Fruit fly (Drosophila melanogaster): Measurements from ENCODE around the gene Wdr81.

The Wdr81 gene

DNA sequence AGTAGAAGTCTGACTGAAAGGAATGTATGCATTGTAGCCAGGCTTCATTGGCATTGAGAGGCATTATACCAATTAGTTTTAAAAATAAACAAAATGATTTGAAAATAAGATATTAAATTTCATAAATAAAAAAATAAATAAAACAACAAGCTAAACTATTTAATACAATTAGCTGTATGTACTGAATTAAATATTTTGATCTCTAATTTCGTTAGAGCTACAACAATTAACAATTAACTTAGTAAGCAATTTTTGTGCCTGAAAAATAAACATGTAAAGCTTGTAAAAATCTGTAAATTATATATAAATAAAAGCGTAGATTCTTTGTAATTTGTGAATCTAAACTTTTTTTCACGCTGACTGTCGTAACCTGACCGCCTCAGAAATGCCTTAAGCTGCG lies 12.9 kb downstream of the Wdr81 start, which contains the start of gene Rh5:
Gene Rh5, plus strand, starts transcription at position 301 of the 400 bp plus-strand sequence.
- TF ChIP-seq lz (GFP tag; optimal IDR thresholded peaks at IDR 0.05) (no peak), CG8319 (GFP tag; optimal IDR thresholded peaks at IDR 0.05) (no peak), CG7368 (GFP tag; optimal IDR thresholded peaks at IDR 0.05) (no peak), dsx (GFP tag; optimal IDR thresholded peaks at IDR 0.05; ENCODE audit: poor library complexity, severe bottlenecking) (no peak), cyc (GFP tag; optimal IDR thresholded peaks at IDR 0.05) (no peak), eg (GFP tag; IDR thresholded peaks at IDR 0.05) (no peak), CG4318 (GFP tag; optimal IDR thresholded peaks at IDR 0.05) (no peak), Blimp-1 (GFP tag; optimal IDR thresholded peaks at IDR 0.05) (no peak), CG9139 (GFP tag; optimal IDR thresholded peaks at IDR 0.05) (no peak), CG10669 (GFP tag; optimal IDR thresholded peaks at IDR 0.05) (no peak), Ets96B (tag; optimal IDR thresholded peaks at IDR 0.05) (no peak)

DNA sequence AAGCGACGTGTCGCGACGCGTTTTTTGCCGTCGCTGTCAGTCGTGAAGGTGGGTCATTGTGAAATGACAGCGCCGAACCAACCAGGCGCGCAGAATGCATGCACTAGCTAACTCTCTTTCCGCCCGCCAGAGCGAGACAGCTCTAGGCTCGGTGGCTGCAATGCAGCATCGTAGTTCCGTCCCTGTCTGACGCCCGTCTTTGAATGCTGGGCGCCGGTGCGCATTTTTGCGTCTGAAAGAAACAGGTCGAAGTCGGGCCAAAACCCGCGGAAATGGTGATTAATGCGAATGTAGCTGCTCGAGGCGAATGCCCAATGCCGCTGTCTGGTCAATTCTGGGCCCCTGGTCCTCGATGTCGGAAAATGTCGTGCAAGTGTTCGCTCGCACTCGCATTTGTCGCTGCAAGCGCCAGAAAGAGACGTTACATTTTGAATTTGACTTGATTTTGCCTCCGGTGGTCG lies 13.4 kb downstream of the Wdr81 start:
- TF ChIP-seq cyc (GFP tag; optimal IDR thresholded peaks at IDR 0.05) (peak; percentile 35), vri (GFP tag; optimal IDR thresholded peaks at IDR 0.05) (no peak), CG6163 (GFP tag; IDR thresholded peaks at IDR 0.05) (no peak), CG1621 (tag; optimal IDR thresholded peaks at IDR 0.05) (peak; percentile 80), CG16779 (tag; optimal IDR thresholded peaks at IDR 0.05) (peak; percentile 54), Eip75B (GFP tag; optimal IDR thresholded peaks at IDR 0.05) (peak; percentile 74), Hr38 (GFP tag; optimal IDR thresholded peaks at IDR 0.05) (no peak), CG6808 (GFP tag; optimal IDR thresholded peaks at IDR 0.05) (peak; percentile 82), fd85E (GFP tag; optimal IDR thresholded peaks at IDR 0.05) (peak; percentile 78), acj6 (GFP tag; optimal IDR thresholded peaks at IDR 0.05) (peak; percentile 17), Gug (GFP tag; IDR thresholded peaks at IDR 0.05) (no peak), CG11902 (GFP tag; optimal IDR thresholded peaks at IDR 0.05) (no peak), net (GFP tag; optimal IDR thresholded peaks at IDR 0.05) (peak; percentile 75), lz (GFP tag; optimal IDR thresholded peaks at IDR 0.05) (peak; percentile 49), CG3032 (tag; optimal IDR thresholded peaks at IDR 0.05) (peak; percentile 66), Ets96B (tag; optimal IDR thresholded peaks at IDR 0.05) (peak; percentile 61), Blimp-1 (GFP tag; optimal IDR thresholded peaks at IDR 0.05) (peak; percentile 53), CG6276 (GFP tag; optimal IDR thresholded peaks at IDR 0.05) (peak; percentile 78), fd59A (GFP tag; optimal IDR thresholded peaks at IDR 0.05) (peak; percentile 27), spab (GFP tag; optimal IDR thresholded peaks at IDR 0.05) (peak; percentile 73), CG32006 (GFP tag; optimal IDR thresholded peaks at IDR 0.05) (peak; percentile 68), CG6792 (GFP tag; optimal IDR thresholded peaks at IDR 0.05) (peak; percentile 7), Sox15 (GFP tag; optimal IDR thresholded peaks at IDR 0.05) (no peak), Smox (GFP tag; optimal IDR thresholded peaks at IDR 0.05) (peak; percentile 66), Sox14 (GFP tag; optimal IDR thresholded peaks at IDR 0.05) (peak; percentile 80), CG8319 (GFP tag; optimal IDR thresholded peaks at IDR 0.05) (peak; percentile 60), ss (GFP tag; optimal IDR thresholded peaks at IDR 0.05) (peak; percentile 86), Hr39 (GFP tag; optimal IDR thresholded peaks at IDR 0.05) (no peak), achi (GFP tag; optimal IDR thresholded peaks at IDR 0.05) (peak; percentile 43), CG34406 (GFP tag; optimal IDR thresholded peaks at IDR 0.05) (peak; percentile 31), CG10631 (GFP tag; optimal IDR thresholded peaks at IDR 0.05) (no peak), CG3919 (GFP tag; optimal IDR thresholded peaks at IDR 0.05) (peak; percentile 66), CG9139 (GFP tag; optimal IDR thresholded peaks at IDR 0.05) (peak; percentile 70), Eip93F (GFP tag; optimal IDR thresholded peaks at IDR 0.05) (no peak), Lpt (GFP tag; optimal IDR thresholded peaks at IDR 0.05) (peak; percentile 91), CG6854 (GFP tag; optimal IDR thresholded peaks at IDR 0.05) (peak; percentile 90), CG8632 (GFP tag; optimal IDR thresholded peaks at IDR 0.05) (peak; percentile 7), salr (GFP tag; optimal IDR thresholded peaks at IDR 0.05) (peak; percentile 34 to 37), CG15336 (GFP tag; IDR thresholded peaks at IDR 0.05) (no peak), Sox102F (GFP tag; optimal IDR thresholded peaks at IDR 0.05) (peak; percentile 68), svp (GFP tag) (peak; percentile 99), Ets21C (GFP tag; optimal IDR thresholded peaks at IDR 0.05) (peak; percentile 18), topi (GFP tag; optimal IDR thresholded peaks at IDR 0.05) (peak; percentile 76), OdsH (GFP tag; optimal IDR thresholded peaks at IDR 0.05) (peak; percentile 24)
